Fruit fly (Drosophila melanogaster): Measurements from ENCODE around the gene CG43312.
A peak's percentile ranks its signal among the peaks of the same experiment; 100 is the strongest.

The CG43312 gene

dm6 chr3L:22463412-22463811, 38.0 kb upstream of the CG43312 start:
- TF ChIP-seq CG14655 (GFP tag; optimal IDR thresholded peaks at IDR 0.05) (no peak), Snoo (tag; optimal IDR thresholded peaks at IDR 0.05) (no peak), EcR (GFP tag; optimal IDR thresholded peaks at IDR 0.05) (peak; percentile 11), CG4496 (GFP tag; IDR thresholded peaks at IDR 0.05) (no peak)

dm6 chr3L:22465486-22466402, 35.7 kb upstream of the CG43312 start, which contains the start of gene CG11438:
Gene CG11438 (plus strand): TSS chr3L:22465619.
- TF ChIP-seq CG9948 (tag; optimal IDR thresholded peaks at IDR 0.05) = no peak
- peak; percentile 42 for TF ChIP-seq EcR (GFP tag; optimal IDR thresholded peaks at IDR 0.05)
- peak; percentile 12 for TF ChIP-seq gl (tag; optimal IDR thresholded peaks at IDR 0.05)

dm6 chr3L:22466403-22466942, 34.9 kb upstream of the CG43312 start:
- peak; percentile 30 for TF ChIP-seq CG15710 (tag; optimal IDR thresholded peaks at IDR 0.05)
- TF ChIP-seq rn (GFP tag; IDR thresholded peaks at IDR 0.05) = no peak
- TF ChIP-seq CG32121 (GFP tag; IDR thresholded peaks at IDR 0.05) = peak; percentile 24; the same call in 1 of the 2 replicates
- TF ChIP-seq D1 (tag; optimal IDR thresholded peaks at IDR 0.05) = no peak
- no peak for TF ChIP-seq gl (tag; optimal IDR thresholded peaks at IDR 0.05)
- TF ChIP-seq CG9948 (tag; optimal IDR thresholded peaks at IDR 0.05) = peak; percentile 53
- TF ChIP-seq CG34367 (tag; optimal IDR thresholded peaks at IDR 0.05) = peak; percentile 25
- peak; percentile 73 for TF ChIP-seq CG14655 (GFP tag; optimal IDR thresholded peaks at IDR 0.05)
- TF ChIP-seq CG13204 (GFP tag; optimal IDR thresholded peaks at IDR 0.05) = peak; percentile 73
- TF ChIP-seq Pif1A (GFP tag; optimal IDR thresholded peaks at IDR 0.05) = peak; percentile 47
- peak; percentile 59 for TF ChIP-seq CG8301 (tag; optimal IDR thresholded peaks at IDR 0.05)
- no peak for TF ChIP-seq CG10348 (GFP tag; IDR thresholded peaks at IDR 0.05)
- no peak for TF ChIP-seq EcR (GFP tag; optimal IDR thresholded peaks at IDR 0.05)
- no peak for TF ChIP-seq CG4496 (GFP tag; IDR thresholded peaks at IDR 0.05)
- TF ChIP-seq Ets98B (GFP tag; IDR thresholded peaks at IDR 0.05) = no peak
- peak; percentile 9 for TF ChIP-seq Pif1B (GFP tag; optimal IDR thresholded peaks at IDR 0.05)
- TF ChIP-seq CG17806 (tag; optimal IDR thresholded peaks at IDR 0.05) = peak; percentile 33
- no peak for TF ChIP-seq Snoo (tag; optimal IDR thresholded peaks at IDR 0.05)
- peak; percentile 44 for TF ChIP-seq CG8159 (tag; optimal IDR thresholded peaks at IDR 0.05)
- TF ChIP-seq CG12605 (GFP tag; IDR thresholded peaks at IDR 0.05) = no peak
- TF ChIP-seq fd96Ca (GFP tag; IDR thresholded peaks at IDR 0.05) = no peak

- TF ChIP-seq fd96Ca (GFP tag; IDR thresholded peaks at IDR 0.05) (no peak), rn (GFP tag; IDR thresholded peaks at IDR 0.05) (no peak), Snoo (tag; optimal IDR thresholded peaks at IDR 0.05) (no peak), CG8159 (tag; optimal IDR thresholded peaks at IDR 0.05) (no peak), CG8301 (tag; optimal IDR thresholded peaks at IDR 0.05) (no peak), Pif1B (GFP tag; optimal IDR thresholded peaks at IDR 0.05) (no peak), CG34367 (tag; optimal IDR thresholded peaks at IDR 0.05) (no peak)
These were observed 32.8 kb upstream of the CG43312 start, which contains the start of gene CG11437 for dm6 chr3L:22468562-22468961. Gene CG11437 (plus strand): TSS chr3L:22468862.

dm6 chr3L:22470299-22470791, 31.1 kb upstream of the CG43312 start, which contains the start of gene CG11426:
Gene CG11426 (plus strand): TSS chr3L:22470556.
- TF ChIP-seq Pif1B (GFP tag; optimal IDR thresholded peaks at IDR 0.05) (no peak), CG10348 (GFP tag; IDR thresholded peaks at IDR 0.05) (no peak), CG14655 (GFP tag; optimal IDR thresholded peaks at IDR 0.05) (no peak), gl (tag; optimal IDR thresholded peaks at IDR 0.05) (no peak), CG34367 (tag; optimal IDR thresholded peaks at IDR 0.05) (no peak), D1 (tag; optimal IDR thresholded peaks at IDR 0.05) (no peak), CG12605 (GFP tag; IDR thresholded peaks at IDR 0.05) (no peak), CG17806 (tag; optimal IDR thresholded peaks at IDR 0.05) (no peak)

dm6 chr3L:22471586-22472291, 29.7 kb upstream of the CG43312 start:
- TF ChIP-seq CG14655 (GFP tag; optimal IDR thresholded peaks at IDR 0.05) (peak; percentile 21), Snoo (tag; optimal IDR thresholded peaks at IDR 0.05) (no peak), CG4496 (GFP tag; IDR thresholded peaks at IDR 0.05) (0 out of 3 replicates have a peak, but pooled peaks have one; percentile 15), CG8159 (tag; optimal IDR thresholded peaks at IDR 0.05) (no peak), gl (tag; optimal IDR thresholded peaks at IDR 0.05) (no peak)

All from whole organism, pupa.